Worm (Caenorhabditis elegans) whole organism, midembryonic: ENCODE data around the gene pqn-48.

Source experiments
- T22C8.4 ChIP-seq: fragments of 200-800 bp; sonication (Bioruptor generic); IDR thresholded peaks from 2 replicates; pipeline ENCODE4 v1.3.6; 2022; ENCODE audit warnings: missing genetic modification characterization, missing compliant biosample characterization
- cog-1 ChIP-seq: sonication (generic microtip); optimal IDR thresholded peaks from 2 replicates; lab custom pipeline; 2016; ENCODE audit warnings: missing genetic modification characterization, missing compliant biosample characterization
- flt-1 ChIP-seq: fragments of 200-800 bp; sonication (Bioruptor generic); IDR thresholded peaks from 2 replicates; pipeline ENCODE4 v1.3.6; 2022; ENCODE audit warnings: missing genetic modification characterization, missing compliant biosample characterization
- med-1 ChIP-seq: sonication (generic microtip); optimal IDR thresholded peaks from 2 replicates; lab custom pipeline; 2017; ENCODE audit warnings: missing genetic modification characterization, mild to moderate bottlenecking, missing compliant biosample characterization, antibody characterized with exemption, missing genetic modification reagents; ENCODE audit not compliant: insufficient read depth
- ref-1 ChIP-seq: fragments of 200-800 bp; sonication (Bioruptor generic); conservative IDR thresholded peaks from 2 replicates; pipeline ENCODE4 v1.3.6; 2022; ENCODE audit warnings: missing genetic modification reagents, missing genetic modification characterization, missing compliant biosample characterization
- tab-1 ChIP-seq: fragments of 200-800 bp; sonication (Bioruptor generic); IDR thresholded peaks from 2 replicates; pipeline ENCODE4 v1.3.6; 2022; ENCODE audit warnings: missing genetic modification characterization, missing compliant biosample characterization
- ztf-23 ChIP-seq: fragments of 200-800 bp; sonication (Bioruptor generic); IDR thresholded peaks from 2 replicates; pipeline ENCODE4 v1.3.6; 2022; ENCODE audit warnings: missing genetic modification reagents, missing genetic modification characterization, missing compliant biosample characterization
- ztf-29 ChIP-seq: fragments of 200-800 bp; sonication (Bioruptor generic); IDR thresholded peaks from 2 replicates; pipeline ENCODE4 v1.3.6; 2022; ENCODE audit warnings: missing genetic modification reagents, missing genetic modification characterization, missing compliant biosample characterization

DNA sequence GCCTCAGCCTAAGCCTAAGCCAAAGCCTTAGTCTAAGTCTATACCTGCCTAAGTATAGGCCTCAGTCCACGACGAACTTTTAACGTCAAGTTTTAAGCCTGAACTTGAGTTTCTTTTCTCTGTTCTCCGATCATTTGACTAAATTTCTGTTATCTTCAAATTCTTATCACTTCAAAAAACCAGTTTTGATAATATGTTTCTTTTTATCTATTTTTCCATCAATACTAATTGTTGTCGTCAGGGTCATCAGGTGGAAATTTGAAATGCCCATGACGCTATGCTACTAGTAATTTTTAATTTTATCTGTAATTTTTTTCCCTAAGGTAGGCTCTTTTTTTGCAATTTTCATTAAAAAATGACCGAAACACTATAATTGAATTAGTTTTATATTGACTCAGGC lies 27.2 kb upstream of the pqn-48 start:
- TF ChIP-seq tab-1 (no peak), flt-1 (GFP tag; lab: Robert Waterston, UW) (no peak), ztf-23 (no peak), ztf-29 (GFP tag; lab: Robert Waterston, UW) (no peak), ref-1 (GFP tag; lab: Robert Waterston, UW) (no peak), cog-1 (tag; lab: Kevin White, UChicago) (no peak), T22C8.4 (GFP tag; lab: Robert Waterston, UW) (no peak), med-1 (GFP tag; lab: Kevin White, UChicago) (no peak)
